Fruit fly (Drosophila melanogaster): ENCODE results near the gene Unc-115b.

dm6 chr3R:9739793-9740192 lies 47.2 kb upstream of the Unc-115b start, which contains the start of gene side-VII:
- no peak for TF ChIP-seq Eip93F (GFP tag; optimal IDR thresholded peaks at IDR 0.05)
- TF ChIP-seq Eip78C (GFP tag), result no peak
- TF ChIP-seq Met (GFP tag; optimal IDR thresholded peaks at IDR 0.05), result no peak
- TF ChIP-seq CG4318 (GFP tag; optimal IDR thresholded peaks at IDR 0.05), result no peak
- TF ChIP-seq CG8319 (GFP tag; optimal IDR thresholded peaks at IDR 0.05), result no peak
- TF ChIP-seq ss (GFP tag; optimal IDR thresholded peaks at IDR 0.05), result no peak

Measured in whole organism, prepupa.